Worm (Caenorhabditis elegans) whole organism, young adult: ENCODE data around the gene srx-42.

Source experiments
- B0261.1 ChIP-seq: sonication (generic microtip); optimal IDR thresholded peaks from 2 replicates; lab custom pipeline; 2016; ENCODE audit warnings: mild to moderate bottlenecking, missing genetic modification characterization, moderate library complexity, missing compliant biosample characterization
- B0336.3 ChIP-seq: fragments of 200-800 bp; sonication (Bioruptor generic); IDR thresholded peaks from 2 replicates; pipeline ENCODE4 v1.3.6; 2022; ENCODE audit warnings: missing genetic modification characterization, missing compliant biosample characterization
- F23B12.7 ChIP-seq: sonication (generic microtip); optimal IDR thresholded peaks from 2 replicates; lab custom pipeline; 2017; ENCODE audit warnings: missing genetic modification characterization, mild to moderate bottlenecking, missing compliant biosample characterization, antibody characterized with exemption, moderate library complexity; ENCODE audit not compliant: insufficient read depth
- F33H1.4 ChIP-seq: fragments of 200-800 bp; sonication (Bioruptor generic); IDR thresholded peaks from 2 replicates; pipeline ENCODE4 v1.3.6; 2022; ENCODE audit warnings: missing genetic modification reagents, missing genetic modification characterization, missing compliant biosample characterization
- F57C9.4 ChIP-seq: sonication (generic microtip); optimal IDR thresholded peaks from 2 replicates; lab custom pipeline; 2017; ENCODE audit warnings: mild to moderate bottlenecking, missing genetic modification characterization, missing compliant biosample characterization
- K12H6.12 ChIP-seq: fragments of 200-800 bp; sonication (Bioruptor generic); optimal IDR thresholded peaks from 2 replicates; lab custom pipeline; 2018; ENCODE audit warnings: mild to moderate bottlenecking, missing genetic modification characterization, missing compliant biosample characterization
- Y95B8A.8 ChIP-seq: fragments of 200-800 bp; sonication (Bioruptor generic); IDR thresholded peaks from 2 replicates; pipeline ENCODE4 v1.3.6; 2022; ENCODE audit warnings: missing genetic modification reagents, missing genetic modification characterization, missing compliant biosample characterization
- aptf-2 ChIP-seq: fragments of 200-800 bp; sonication (Bioruptor generic); conservative IDR thresholded peaks from 2 replicates; pipeline ENCODE4 v1.3.6; 2022; ENCODE audit warnings: missing genetic modification reagents, missing genetic modification characterization, missing compliant biosample characterization
- attf-5 ChIP-seq: fragments of 200-800 bp; sonication (Bioruptor generic); optimal IDR thresholded peaks from 2 replicates; lab custom pipeline; 2018; ENCODE audit warnings: mild to moderate bottlenecking, missing genetic modification characterization, missing compliant biosample characterization
- bed-1 ChIP-seq: fragments of 200-800 bp; sonication (Bioruptor generic); IDR thresholded peaks from 2 replicates; pipeline ENCODE4 v1.3.6; 2022; ENCODE audit warnings: missing genetic modification reagents, missing genetic modification characterization, missing compliant biosample characterization
- chd-7 ChIP-seq: sonication (generic microtip); optimal IDR thresholded peaks from 2 replicates; lab custom pipeline; 2016; ENCODE audit warnings: mild to moderate bottlenecking, missing genetic modification characterization, moderate library complexity, missing compliant biosample characterization
- dox-1 ChIP-seq: fragments of 200-800 bp; sonication (Bioruptor generic); IDR thresholded peaks from 2 replicates; pipeline ENCODE4 v1.3.6; 2022; ENCODE audit warnings: missing genetic modification reagents, missing genetic modification characterization, missing compliant biosample characterization
- ets-4 ChIP-seq: fragments of 200-800 bp; sonication (Bioruptor generic); optimal IDR thresholded peaks from 2 replicates; lab custom pipeline; 2018; ENCODE audit warnings: mild to moderate bottlenecking, missing genetic modification characterization, missing compliant biosample characterization
- him-1 ChIP-seq: sonication (generic microtip); optimal IDR thresholded peaks from 2 replicates; lab custom pipeline; 2016; ENCODE audit warnings: missing genotype, missing genetic modification reagents, missing genetic modification characterization, missing compliant biosample characterization
- hsf-1 ChIP-seq: fragments of 200-800 bp; sonication (Bioruptor generic); IDR thresholded peaks from 2 replicates; pipeline ENCODE4 v1.3.6; 2022; ENCODE audit warnings: missing genetic modification reagents, missing genetic modification characterization, missing compliant biosample characterization
- lag-1 ChIP-seq: fragments of 200-800 bp; sonication (Bioruptor generic); IDR thresholded peaks from 2 replicates; pipeline ENCODE4 v1.3.6; 2022; ENCODE audit warnings: missing genetic modification reagents, missing genetic modification characterization, missing compliant biosample characterization
- let-607 ChIP-seq, 2 experiments: fragments of 200-800 bp in 1 of 2; sonication (Bioruptor generic) in 1 of 2; sonication (generic microtip) in 1 of 2; optimal IDR thresholded peaks; 2 replicates each; lab custom pipeline; 2016 to 2018; ENCODE audit warnings: mild to moderate bottlenecking in 2 of 2, missing compliant biosample characterization in 2 of 2, missing genetic modification characterization in 2 of 2, moderate library complexity in 2 of 2, missing genotype in 1 of 2
- lin-54 ChIP-seq: fragments of 200-800 bp; sonication (Bioruptor generic); optimal IDR thresholded peaks from 2 replicates; lab custom pipeline; 2018; ENCODE audit warnings: mild to moderate bottlenecking, missing genetic modification characterization, missing compliant biosample characterization
- madf-8 ChIP-seq: fragments of 200-800 bp; sonication (Bioruptor generic); conservative IDR thresholded peaks from 2 replicates; pipeline ENCODE4 v1.3.6; 2022; ENCODE audit warnings: missing genetic modification reagents, missing genetic modification characterization, missing compliant biosample characterization
- mes-4 ChIP-seq: sonication (generic microtip); optimal IDR thresholded peaks from 2 replicates; lab custom pipeline; 2016; ENCODE audit warnings: missing genotype, missing genetic modification characterization, missing compliant biosample characterization
- nfya-1 ChIP-seq: sonication (generic microtip); optimal IDR thresholded peaks from 2 replicates; lab custom pipeline; 2017; ENCODE audit warnings: antibody characterized with exemption, missing compliant biosample characterization, missing genetic modification characterization, borderline replicate concordance; ENCODE audit not compliant: insufficient read depth
- nhr-179 ChIP-seq: sonication (generic microtip); optimal IDR thresholded peaks from 2 replicates; lab custom pipeline; 2016; ENCODE audit warnings: mild to moderate bottlenecking, missing genetic modification characterization, missing compliant biosample characterization
- nhr-27 ChIP-seq: fragments of 200-800 bp; sonication (Bioruptor generic); optimal IDR thresholded peaks from 2 replicates; lab custom pipeline; 2018; ENCODE audit warnings: mild to moderate bottlenecking, missing genetic modification characterization, moderate library complexity, missing compliant biosample characterization
- nhr-90 ChIP-seq: sonication (generic microtip); optimal IDR thresholded peaks from 2 replicates; lab custom pipeline; 2016; ENCODE audit warnings: missing genotype, mild to moderate bottlenecking, missing genetic modification characterization, missing compliant biosample characterization
- pbrm-1 ChIP-seq: fragments of 200-800 bp; sonication (Bioruptor generic); IDR thresholded peaks from 2 replicates; pipeline ENCODE4 v1.3.6; 2022; ENCODE audit warnings: missing genetic modification reagents, missing genetic modification characterization, missing compliant biosample characterization
- rcor-1 ChIP-seq: fragments of 200-800 bp; sonication (Bioruptor generic); IDR thresholded peaks from 2 replicates; pipeline ENCODE4 v1.3.6; 2022; ENCODE audit warnings: missing genetic modification reagents, missing genetic modification characterization, missing compliant biosample characterization
- rpc-1 ChIP-seq, 2 experiments: fragments of 150-350 bp in 1 of 2; sonication (generic microtip) in 1 of 2; optimal IDR thresholded peaks; 2 replicates each; lab custom pipeline; 2014 to 2018; ENCODE audit warnings: missing biosample characterization in 1 of 2, missing genetic modification characterization in 1 of 2, missing genetic modification reagents in 1 of 2, missing genotype in 1 of 2
- sdz-38 ChIP-seq: sonication (generic microtip); optimal IDR thresholded peaks from 2 replicates; lab custom pipeline; 2016; ENCODE audit warnings: missing genotype, missing genetic modification characterization, missing compliant biosample characterization
- sea-2 ChIP-seq: fragments of 200-800 bp; sonication (Bioruptor generic); IDR thresholded peaks from 2 replicates; pipeline ENCODE4 v1.3.6; 2022; ENCODE audit warnings: missing genetic modification characterization, missing compliant biosample characterization
- snpc-1.3 ChIP-seq: sonication (generic microtip); optimal IDR thresholded peaks from 2 replicates; lab custom pipeline; 2017; ENCODE audit warnings: missing genetic modification characterization, mild to moderate bottlenecking, missing compliant biosample characterization, antibody characterized with exemption, moderate library complexity, missing genotype, missing genetic modification reagents; ENCODE audit not compliant: insufficient read depth
- snpc-3.4 ChIP-seq: sonication (generic microtip); optimal IDR thresholded peaks from 2 replicates; lab custom pipeline; 2017; ENCODE audit warnings: missing genetic modification characterization, mild to moderate bottlenecking, missing compliant biosample characterization, antibody characterized with exemption, moderate library complexity, missing genotype, missing genetic modification reagents
- snpc-4 ChIP-seq, 5 experiments: fragments of 150-350 bp in 1 of 5; sonication (generic microtip) in 4 of 5; optimal IDR thresholded peaks; 2 replicates each; lab custom pipeline; 2014 to 2018; ENCODE audit warnings: missing genetic modification characterization in 5 of 5, missing biosample characterization in 3 of 5, antibody characterized with exemption in 2 of 5, mild to moderate bottlenecking in 2 of 5, missing compliant biosample characterization in 2 of 5, missing genotype in 2 of 5, moderate library complexity in 2 of 5, missing genetic modification reagents in 1 of 5
- somi-1 ChIP-seq: fragments of 200-800 bp; sonication (Bioruptor generic); optimal IDR thresholded peaks from 2 replicates; lab custom pipeline; 2018; ENCODE audit warnings: mild to moderate bottlenecking, missing genetic modification characterization, missing compliant biosample characterization
- unc-62 ChIP-seq: fragments of 150-350 bp; optimal IDR thresholded peaks from 2 replicates; lab custom pipeline; 2014; ENCODE audit warnings: missing biosample characterization, missing genetic modification reagents, missing genetic modification characterization
- ztf-18 ChIP-seq: sonication (generic microtip); optimal IDR thresholded peaks from 2 replicates; lab custom pipeline; 2016; ENCODE audit warnings: missing genotype, mild to moderate bottlenecking, missing genetic modification characterization, missing compliant biosample characterization

Gene srx-42

ce11 chrV:13954056-13954455, 33.2 kb downstream of the srx-42 start, which contains the start of gene swt-6:
Gene swt-6 (plus strand): TSS chrV:13954356.
- TF ChIP-seq ets-4 (GFP tag; lab: Kevin White, UChicago) (no peak), lag-1 (GFP tag; lab: Robert Waterston, UW) (no peak), ztf-18 (tag; lab: Kevin White, UChicago) (no peak), F57C9.4 (tag; lab: Kevin White, UChicago) (no peak), bed-1 (GFP tag; lab: Robert Waterston, UW) (no peak)

DNA sequence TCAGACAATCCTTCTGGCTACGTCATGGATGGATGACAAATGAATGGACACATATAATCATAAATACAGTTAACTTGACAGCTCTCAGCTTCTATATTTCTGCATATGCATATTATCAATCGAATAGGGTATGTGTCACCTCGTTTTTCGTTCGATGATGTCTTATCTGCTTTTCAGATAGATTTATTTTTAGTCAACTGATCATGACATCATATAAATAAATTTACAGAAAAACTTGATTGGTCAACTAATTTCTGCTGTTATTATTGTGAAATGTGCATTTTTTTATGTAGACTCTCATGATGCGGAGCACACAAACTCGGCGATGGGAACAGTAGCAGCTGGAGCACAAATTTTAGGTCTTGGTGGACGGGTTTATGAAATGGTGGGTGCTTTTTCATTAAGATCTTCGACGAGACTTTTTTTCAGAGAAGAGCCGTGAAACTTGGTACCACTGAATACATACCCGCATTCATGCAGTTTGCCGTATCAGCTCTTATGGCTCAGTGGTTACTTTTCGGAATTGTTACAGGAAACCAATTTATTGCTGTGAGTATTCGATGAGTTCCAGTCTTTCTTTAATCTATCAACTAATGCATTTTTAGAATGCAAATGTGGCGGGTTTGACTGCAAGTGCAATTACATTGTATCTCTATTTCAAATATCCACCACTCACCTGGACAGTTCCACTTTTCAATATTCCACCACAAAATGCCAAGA, 34.7 kb downstream of the srx-42 start:
- TF ChIP-seq nhr-90 (tag; lab: Kevin White, UChicago) (no peak), nhr-179 (no peak), K12H6.12 (no peak), pbrm-1 (GFP tag; lab: Robert Waterston, UW) (no peak), ets-4 (GFP tag; lab: Kevin White, UChicago) (no peak), unc-62 (GFP tag; lab: Kevin White, UChicago) (peak; percentile 63), snpc-3.4 (tag; lab: Kevin White, UChicago) (no peak), B0336.3 (GFP tag; lab: Robert Waterston, UW) (no peak)

- TF ChIP-seq snpc-4 (GFP tag; optimal IDR thresholded peaks at IDR 0.05; lab: Kevin White, UChicago) (no peak), snpc-4 (tag; optimal IDR thresholded peaks at IDR 0.05; lab: Kevin White, UChicago) (no peak), chd-7 (tag; lab: Kevin White, UChicago) (no peak), nhr-27 (tag; lab: Kevin White, UChicago) (no peak), madf-8 (GFP tag; lab: Robert Waterston, UW) (no peak), B0261.1 (tag; lab: Kevin White, UChicago) (no peak), him-1 (tag; lab: Kevin White, UChicago) (no peak), sea-2 (no peak), hsf-1 (GFP tag; lab: Robert Waterston, UW) (no peak), rcor-1 (no peak), dox-1 (GFP tag; lab: Robert Waterston, UW) (no peak)
These were observed 36.9 kb downstream of the srx-42 start for ce11 chrV:13957691-13958090.

DNA sequence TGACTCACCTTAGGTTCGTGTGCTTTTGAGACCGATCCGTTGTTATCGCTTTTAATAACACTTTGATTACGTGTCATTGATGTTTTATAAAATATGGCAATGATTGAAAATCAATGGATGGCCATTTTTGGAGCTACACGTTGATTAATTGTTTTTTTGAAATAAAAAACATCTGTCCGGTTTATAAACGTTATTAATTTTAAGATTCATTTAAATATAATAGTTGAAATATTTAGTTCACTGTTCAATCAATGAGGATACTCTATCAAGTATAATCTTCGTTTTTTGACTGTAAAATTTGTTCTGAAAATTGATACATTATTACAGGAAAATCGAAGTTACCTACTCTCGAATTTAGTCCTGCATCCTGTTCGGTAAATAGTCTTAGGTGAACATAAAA, 37.4 kb downstream of the srx-42 start, which contains the start of gene R10D12.10:
TSS of gene R10D12.10 (minus strand) at position 101 of the 400 bp plus-strand sequence.
- no peak for TF ChIP-seq somi-1 (GFP tag; lab: Kevin White, UChicago)
- TF ChIP-seq F23B12.7 (tag; lab: Kevin White, UChicago): no peak
- TF ChIP-seq F33H1.4 (GFP tag; lab: Robert Waterston, UW): no peak
- no peak for TF ChIP-seq let-607 (tag; optimal IDR thresholded peaks at IDR 0.05; lab: Kevin White, UChicago)
- TF ChIP-seq nhr-179: no peak
- TF ChIP-seq mes-4 (tag; lab: Kevin White, UChicago): no peak
- no peak for TF ChIP-seq rpc-1 (optimal IDR thresholded peaks at IDR 0.05; lab: Kevin White, UChicago)
- no peak for TF ChIP-seq rpc-1 (tag; optimal IDR thresholded peaks at IDR 0.05; lab: Kevin White, UChicago)
- no peak for TF ChIP-seq snpc-1.3
- no peak for TF ChIP-seq attf-5 (GFP tag; lab: Kevin White, UChicago)
- no peak for TF ChIP-seq Y95B8A.8 (GFP tag; lab: Robert Waterston, UW)
- TF ChIP-seq lin-54 (GFP tag; lab: Kevin White, UChicago): no peak
- no peak for TF ChIP-seq sdz-38 (tag; lab: Kevin White, UChicago)
- no peak for TF ChIP-seq aptf-2 (GFP tag; lab: Robert Waterston, UW)
- TF ChIP-seq nfya-1 (tag; lab: Kevin White, UChicago): no peak
- TF ChIP-seq, all 124 proteins: peak for 0
